Worm (Caenorhabditis elegans): Measurements from ENCODE around the gene T07D1.3.

ce11 chrX:2427404-2427803, 15.8 kb downstream of the T07D1.3 start, which contains the start of gene gcy-31:
- TF ChIP-seq nhr-76 (tag; optimal IDR thresholded peaks at IDR 0.05) (no peak), jun-1 (tag; optimal IDR thresholded peaks at IDR 0.05) (no peak), unc-30 (tag; optimal IDR thresholded peaks at IDR 0.05) (no peak), skn-1 (tag; optimal IDR thresholded peaks at IDR 0.05) (no peak), elt-3 (tag; optimal IDR thresholded peaks at IDR 0.05) (no peak), ztf-4 (tag; optimal IDR thresholded peaks at IDR 0.05) (no peak), sup-37 (GFP tag; optimal IDR thresholded peaks at IDR 0.05) (no peak)
